Worm (Caenorhabditis elegans) whole organism, young adult: Measurements from ENCODE around the gene K10B3.1.
A peak's percentile ranks its signal among the peaks of the same experiment; 100 is the strongest.

ENCODE experiments used
- C06A6.2 ChIP-seq: fragments of 200-800 bp; sonication (Bioruptor generic); conservative IDR thresholded peaks from 2 replicates; pipeline ENCODE4 v1.3.6; 2022; ENCODE audit warnings: missing genetic modification characterization, missing compliant biosample characterization
- F22D6.2 ChIP-seq: sonication (generic microtip); optimal IDR thresholded peaks from 2 replicates; lab custom pipeline; 2016; ENCODE audit warnings: mild to moderate bottlenecking, missing genetic modification characterization, missing compliant biosample characterization
- F23B12.7 ChIP-seq: sonication (generic microtip); optimal IDR thresholded peaks from 2 replicates; lab custom pipeline; 2017; ENCODE audit warnings: missing genetic modification characterization, mild to moderate bottlenecking, missing compliant biosample characterization, antibody characterized with exemption, moderate library complexity; ENCODE audit not compliant: insufficient read depth
- F33H1.4 ChIP-seq: fragments of 200-800 bp; sonication (Bioruptor generic); IDR thresholded peaks from 2 replicates; pipeline ENCODE4 v1.3.6; 2022; ENCODE audit warnings: missing genetic modification reagents, missing genetic modification characterization, missing compliant biosample characterization
- F39B2.1 ChIP-seq: fragments of 200-800 bp; sonication (Bioruptor generic); IDR thresholded peaks from 2 replicates; pipeline ENCODE4 v1.3.6; 2022; ENCODE audit warnings: missing genetic modification reagents, missing genetic modification characterization, missing compliant biosample characterization
- F49E8.2 ChIP-seq: sonication (generic microtip); optimal IDR thresholded peaks from 3 replicates; lab custom pipeline; 2017; ENCODE audit warnings: missing genetic modification characterization, mild to moderate bottlenecking, missing compliant biosample characterization, antibody characterized with exemption, moderate library complexity; ENCODE audit not compliant: insufficient read depth
- F52B5.7 ChIP-seq: sonication (generic microtip); optimal IDR thresholded peaks from 2 replicates; lab custom pipeline; 2016; ENCODE audit warnings: mild to moderate bottlenecking, missing genetic modification characterization, missing compliant biosample characterization
- K12H6.12 ChIP-seq: fragments of 200-800 bp; sonication (Bioruptor generic); optimal IDR thresholded peaks from 2 replicates; lab custom pipeline; 2018; ENCODE audit warnings: mild to moderate bottlenecking, missing genetic modification characterization, missing compliant biosample characterization
- Y67H2A.10 ChIP-seq: fragments of 200-800 bp; sonication (Bioruptor generic); conservative IDR thresholded peaks from 2 replicates; pipeline ENCODE4 v1.3.6; 2022; ENCODE audit warnings: missing genetic modification reagents, missing genetic modification characterization, missing compliant biosample characterization
- akir-1 ChIP-seq: fragments of 200-800 bp; sonication (Bioruptor generic); optimal IDR thresholded peaks from 2 replicates; lab custom pipeline; 2018; ENCODE audit warnings: mild to moderate bottlenecking, missing genetic modification characterization, moderate library complexity, missing compliant biosample characterization
- cebp-1 ChIP-seq, 2 experiments: fragments of 200-800 bp in 1 of 2; sonication (Bioruptor generic) in 1 of 2; sonication (generic microtip) in 1 of 2; IDR thresholded peaks in 1 of 2; optimal IDR thresholded peaks in 1 of 2; 2 replicates each; pipeline versions ENCODE4 v1.3.6 to Lab custom; 2017 to 2022; ENCODE audit warnings: missing compliant biosample characterization in 2 of 2, missing genetic modification characterization in 2 of 2, mild to moderate bottlenecking in 1 of 2, missing genetic modification reagents in 1 of 2, moderate library complexity in 1 of 2
- cebp-2 ChIP-seq: fragments of 200-800 bp; sonication (Bioruptor generic); IDR thresholded peaks from 2 replicates; pipeline ENCODE4 v1.3.6; 2022; ENCODE audit warnings: missing genetic modification characterization, missing compliant biosample characterization
- ceh-27 ChIP-seq: fragments of 200-800 bp; sonication (Bioruptor generic); optimal IDR thresholded peaks from 2 replicates; lab custom pipeline; 2018; ENCODE audit warnings: mild to moderate bottlenecking, missing genetic modification characterization, moderate library complexity, missing compliant biosample characterization
- ceh-40 ChIP-seq: fragments of 200-800 bp; sonication (Bioruptor generic); IDR thresholded peaks from 2 replicates; pipeline ENCODE4 v1.3.6; 2022; ENCODE audit warnings: missing genetic modification characterization, missing compliant biosample characterization
- die-1 ChIP-seq: sonication (generic microtip); optimal IDR thresholded peaks from 2 replicates; lab custom pipeline; 2016; ENCODE audit warnings: missing genotype, mild to moderate bottlenecking, missing genetic modification characterization, missing compliant biosample characterization
- dox-1 ChIP-seq: fragments of 200-800 bp; sonication (Bioruptor generic); IDR thresholded peaks from 2 replicates; pipeline ENCODE4 v1.3.6; 2022; ENCODE audit warnings: missing genetic modification reagents, missing genetic modification characterization, missing compliant biosample characterization
- egl-18 ChIP-seq: fragments of 200-800 bp; sonication (Bioruptor generic); IDR thresholded peaks from 2 replicates; pipeline ENCODE4 v1.3.6; 2022; ENCODE audit warnings: missing genetic modification reagents, missing genetic modification characterization, missing compliant biosample characterization
- ekl-4 ChIP-seq: fragments of 200-800 bp; sonication (Bioruptor generic); IDR thresholded peaks from 2 replicates; pipeline ENCODE4 v1.3.6; 2022; ENCODE audit warnings: missing genetic modification reagents, missing genetic modification characterization, missing compliant biosample characterization
- gei-17 ChIP-seq: fragments of 200-800 bp; sonication (Bioruptor generic); optimal IDR thresholded peaks from 2 replicates; lab custom pipeline; 2018; ENCODE audit warnings: mild to moderate bottlenecking, missing genetic modification characterization, missing compliant biosample characterization
- hlh-26 ChIP-seq: fragments of 200-800 bp; sonication (Bioruptor generic); conservative IDR thresholded peaks from 2 replicates; pipeline ENCODE4 v1.3.6; 2022; ENCODE audit warnings: missing genetic modification reagents, missing genetic modification characterization, missing compliant biosample characterization
- hsf-1 ChIP-seq: fragments of 200-800 bp; sonication (Bioruptor generic); IDR thresholded peaks from 2 replicates; pipeline ENCODE4 v1.3.6; 2022; ENCODE audit warnings: missing genetic modification reagents, missing genetic modification characterization, missing compliant biosample characterization
- let-607 ChIP-seq, 2 experiments: fragments of 200-800 bp in 1 of 2; sonication (Bioruptor generic) in 1 of 2; sonication (generic microtip) in 1 of 2; optimal IDR thresholded peaks; 2 replicates each; lab custom pipeline; 2016 to 2018; ENCODE audit warnings: mild to moderate bottlenecking in 2 of 2, missing compliant biosample characterization in 2 of 2, missing genetic modification characterization in 2 of 2, moderate library complexity in 2 of 2, missing genotype in 1 of 2
- lsy-27 ChIP-seq: sonication (generic microtip); optimal IDR thresholded peaks from 2 replicates; lab custom pipeline; 2017; ENCODE audit warnings: missing genetic modification characterization, mild to moderate bottlenecking, missing compliant biosample characterization, antibody characterized with exemption, missing genotype, borderline replicate concordance; ENCODE audit not compliant: insufficient read depth
- madf-10 ChIP-seq: sonication (generic microtip); optimal IDR thresholded peaks from 2 replicates; lab custom pipeline; 2016; ENCODE audit warnings: mild to moderate bottlenecking, missing genetic modification characterization, missing compliant biosample characterization
- mel-28 ChIP-seq: sonication (generic microtip); optimal IDR thresholded peaks from 2 replicates; lab custom pipeline; 2016; ENCODE audit warnings: borderline replicate concordance, mild to moderate bottlenecking, missing genetic modification characterization, missing compliant biosample characterization
- mes-4 ChIP-seq: sonication (generic microtip); optimal IDR thresholded peaks from 2 replicates; lab custom pipeline; 2016; ENCODE audit warnings: missing genotype, missing genetic modification characterization, missing compliant biosample characterization
- mxl-1 ChIP-seq: sonication (generic microtip); optimal IDR thresholded peaks from 2 replicates; lab custom pipeline; 2016; ENCODE audit warnings: missing genetic modification characterization, missing compliant biosample characterization
- nfya-2 ChIP-seq: fragments of 200-800 bp; sonication (Bioruptor generic); IDR thresholded peaks from 2 replicates; pipeline ENCODE4 v1.3.6; 2022; ENCODE audit warnings: missing genetic modification reagents, missing genetic modification characterization, missing compliant biosample characterization
- nhr-179 ChIP-seq: sonication (generic microtip); optimal IDR thresholded peaks from 2 replicates; lab custom pipeline; 2016; ENCODE audit warnings: mild to moderate bottlenecking, missing genetic modification characterization, missing compliant biosample characterization
- nhr-80 ChIP-seq: sonication (generic microtip); optimal IDR thresholded peaks from 2 replicates; lab custom pipeline; 2016; ENCODE audit warnings: missing genetic modification characterization, missing compliant biosample characterization
- nhr-90 ChIP-seq: sonication (generic microtip); optimal IDR thresholded peaks from 2 replicates; lab custom pipeline; 2016; ENCODE audit warnings: missing genotype, mild to moderate bottlenecking, missing genetic modification characterization, missing compliant biosample characterization
- pbrm-1 ChIP-seq: fragments of 200-800 bp; sonication (Bioruptor generic); IDR thresholded peaks from 2 replicates; pipeline ENCODE4 v1.3.6; 2022; ENCODE audit warnings: missing genetic modification reagents, missing genetic modification characterization, missing compliant biosample characterization
- repo-1 ChIP-seq: sonication (generic microtip); optimal IDR thresholded peaks from 2 replicates; lab custom pipeline; 2017; ENCODE audit warnings: mild to moderate bottlenecking, missing genetic modification characterization, missing compliant biosample characterization
- snpc-4 ChIP-seq, 5 experiments: fragments of 150-350 bp in 1 of 5; sonication (generic microtip) in 4 of 5; optimal IDR thresholded peaks; 2 replicates each; lab custom pipeline; 2014 to 2018; ENCODE audit warnings: missing genetic modification characterization in 5 of 5, missing biosample characterization in 3 of 5, antibody characterized with exemption in 2 of 5, mild to moderate bottlenecking in 2 of 5, missing compliant biosample characterization in 2 of 5, missing genotype in 2 of 5, moderate library complexity in 2 of 5, missing genetic modification reagents in 1 of 5
- somi-1 ChIP-seq: fragments of 200-800 bp; sonication (Bioruptor generic); optimal IDR thresholded peaks from 2 replicates; lab custom pipeline; 2018; ENCODE audit warnings: mild to moderate bottlenecking, missing genetic modification characterization, missing compliant biosample characterization
- tlf-1 ChIP-seq: fragments of 200-800 bp; sonication (Bioruptor generic); optimal IDR thresholded peaks from 2 replicates; lab custom pipeline; 2018; ENCODE audit warnings: mild to moderate bottlenecking, missing genetic modification characterization, missing compliant biosample characterization
- zfh-2 ChIP-seq: fragments of 200-800 bp; sonication (Bioruptor generic); conservative IDR thresholded peaks from 2 replicates; pipeline ENCODE4 v1.3.6; 2022; ENCODE audit warnings: missing genetic modification reagents, missing genetic modification characterization, missing compliant biosample characterization
- zim-3 ChIP-seq: sonication (generic microtip); optimal IDR thresholded peaks from 2 replicates; lab custom pipeline; 2017; ENCODE audit warnings: mild to moderate bottlenecking, missing genetic modification characterization, moderate library complexity, missing compliant biosample characterization
- ztf-18 ChIP-seq: sonication (generic microtip); optimal IDR thresholded peaks from 2 replicates; lab custom pipeline; 2016; ENCODE audit warnings: missing genotype, mild to moderate bottlenecking, missing genetic modification characterization, missing compliant biosample characterization
- ztf-26 ChIP-seq: sonication (generic microtip); optimal IDR thresholded peaks from 2 replicates; lab custom pipeline; 2017; ENCODE audit warnings: missing genetic modification characterization, missing compliant biosample characterization
- ztf-3 ChIP-seq: fragments of 200-800 bp; sonication (Bioruptor generic); optimal IDR thresholded peaks from 2 replicates; lab custom pipeline; 2018; ENCODE audit warnings: mild to moderate bottlenecking, missing genetic modification characterization, missing compliant biosample characterization

Gene K10B3.1

DNA sequence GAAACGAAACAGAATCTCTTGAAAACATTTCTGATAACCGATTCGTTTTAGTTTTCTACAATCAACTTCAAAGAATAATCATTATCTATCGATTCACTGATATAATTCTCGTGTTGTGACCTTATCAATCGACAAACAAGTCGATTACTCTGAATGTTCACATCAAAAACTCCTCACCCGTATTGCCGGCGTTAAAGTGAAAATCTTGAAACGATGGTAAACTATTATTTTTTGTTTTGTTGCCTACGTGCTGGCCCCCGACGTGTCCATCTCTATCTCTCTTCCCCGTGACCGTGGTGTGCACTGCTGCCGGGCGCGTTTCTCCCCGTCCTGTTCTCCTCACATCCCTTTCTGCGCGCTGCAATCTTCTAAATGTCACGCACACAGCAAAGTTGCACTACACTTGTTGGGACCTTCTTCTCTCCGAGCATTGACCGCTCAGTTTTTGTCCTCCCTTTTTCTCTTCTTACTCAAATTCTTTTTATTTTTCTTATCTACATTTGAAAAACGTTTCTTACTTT, 45.3 kb upstream of the K10B3.1 start (continued):
- TF ChIP-seq dox-1 (GFP tag; lab: Robert Waterston, UW) (peak; percentile 45; the same call in 1 of the 2 replicates), F22D6.2 (tag; lab: Kevin White, UChicago) (no peak), snpc-4 (GFP tag; optimal IDR thresholded peaks at IDR 0.05; lab: Kevin White, UChicago) (no peak), snpc-4 (tag; optimal IDR thresholded peaks at IDR 0.05; lab: Kevin White, UChicago) (peak in 1 of 4 experiments; percentile 23), let-607 (tag; optimal IDR thresholded peaks at IDR 0.05; lab: Kevin White, UChicago) (peak in 1 of 2 experiments; percentile 2), C06A6.2 (GFP tag; lab: Robert Waterston, UW) (no peak), nhr-90 (no peak), cebp-1 (GFP tag; IDR thresholded peaks at IDR 0.05; lab: Robert Waterston, UW) (0 out of 2 replicates have a peak, but pooled peaks have one; percentile 12), cebp-1 (tag; optimal IDR thresholded peaks at IDR 0.05; lab: Kevin White, UChicago) (peak; percentile 52), die-1 (tag; lab: Kevin White, UChicago) (peak; percentile 32), mel-28 (tag; lab: Kevin White, UChicago) (no peak), zim-3 (tag; lab: Kevin White, UChicago) (no peak), ceh-40 (GFP tag; lab: Robert Waterston, UW) (no peak), F52B5.7 (tag; lab: Kevin White, UChicago) (no peak), ztf-3 (no peak), somi-1 (peak; percentile 21), pbrm-1 (GFP tag; lab: Robert Waterston, UW) (no peak), K12H6.12 (tag; lab: Kevin White, UChicago) (peak; percentile 11), ztf-26 (tag; lab: Kevin White, UChicago) (no peak), nhr-80 (tag; lab: Kevin White, UChicago) (peak; percentile 89), ztf-18 (tag; lab: Kevin White, UChicago) (peak; percentile 34)

DNA sequence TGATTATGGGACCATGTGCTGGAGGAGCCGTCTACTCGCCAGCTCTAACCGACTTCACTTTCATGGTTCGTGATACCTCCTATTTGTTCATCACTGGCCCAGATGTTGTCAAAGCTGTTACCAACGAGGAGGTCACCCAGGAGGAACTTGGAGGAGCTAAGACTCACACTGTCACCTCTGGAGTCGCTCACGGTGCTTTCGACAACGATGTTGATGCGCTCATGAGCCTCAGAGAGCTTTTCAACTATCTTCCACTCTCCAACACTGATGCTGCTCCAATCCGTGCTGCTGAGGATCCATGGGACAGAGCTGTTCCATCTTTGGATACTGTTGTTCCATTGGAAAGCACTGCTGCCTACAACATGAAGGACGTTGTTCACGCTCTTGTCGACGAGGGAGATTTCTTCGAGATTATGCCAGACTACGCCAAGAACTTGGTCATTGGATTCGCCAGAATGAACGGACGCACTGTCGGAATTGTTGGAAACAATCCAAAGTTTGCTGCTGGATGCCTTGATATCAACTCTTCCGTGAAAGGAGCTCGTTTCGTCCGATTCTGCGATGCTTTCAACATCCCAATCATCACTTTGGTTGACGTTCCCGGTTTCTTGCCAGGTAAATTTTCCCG, 44.1 kb upstream of the K10B3.1 start:
- TF ChIP-seq zfh-2 (GFP tag; lab: Robert Waterston, UW), result 0 out of 2 replicates have a peak, but pooled peaks have one; percentile 10
- no peak for TF ChIP-seq cebp-1 (GFP tag; IDR thresholded peaks at IDR 0.05; lab: Robert Waterston, UW)
- no peak for TF ChIP-seq cebp-1 (tag; optimal IDR thresholded peaks at IDR 0.05; lab: Kevin White, UChicago)
- TF ChIP-seq ekl-4, result 0 out of 2 replicates have a peak, but pooled peaks have one; percentile 12
- TF ChIP-seq, all 124 proteins: peak for 2

DNA sequence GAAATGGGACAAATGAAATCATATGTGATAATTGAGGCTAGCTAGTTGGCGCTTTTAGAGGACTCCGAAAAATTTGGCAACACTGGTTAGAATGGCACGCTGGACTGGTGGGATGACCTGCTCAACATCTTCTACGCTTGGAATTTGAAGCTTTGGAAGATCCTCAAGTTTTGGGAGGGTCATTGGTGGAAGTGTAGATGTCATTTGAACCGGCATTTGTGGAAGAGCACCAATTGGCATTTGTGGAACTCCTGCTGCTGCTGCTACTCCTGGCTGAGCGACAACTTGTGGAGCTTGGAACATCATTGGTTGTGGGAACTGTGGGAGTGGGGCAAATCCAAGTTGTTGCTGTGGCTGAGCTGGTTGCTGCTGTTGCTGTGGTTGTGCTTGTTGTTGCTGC, 42.8 kb upstream of the K10B3.1 start:
- TF ChIP-seq Y67H2A.10 (GFP tag; lab: Robert Waterston, UW) (no peak), ekl-4 (no peak), snpc-4 (GFP tag; optimal IDR thresholded peaks at IDR 0.05; lab: Kevin White, UChicago) (no peak), snpc-4 (tag; optimal IDR thresholded peaks at IDR 0.05; lab: Kevin White, UChicago) (no peak), egl-18 (no peak), ceh-27 (no peak), nhr-179 (tag; lab: Kevin White, UChicago) (no peak), cebp-2 (no peak), repo-1 (tag; lab: Kevin White, UChicago) (peak; percentile 51), madf-10 (tag; lab: Kevin White, UChicago) (no peak), die-1 (tag; lab: Kevin White, UChicago) (no peak), F23B12.7 (no peak), lsy-27 (tag; lab: Kevin White, UChicago) (no peak), K12H6.12 (tag; lab: Kevin White, UChicago) (no peak), hlh-26 (GFP tag; lab: Robert Waterston, UW) (no peak), mxl-1 (tag; lab: Kevin White, UChicago) (no peak), hsf-1 (no peak), cebp-1 (GFP tag; IDR thresholded peaks at IDR 0.05; lab: Robert Waterston, UW) (no peak), cebp-1 (tag; optimal IDR thresholded peaks at IDR 0.05; lab: Kevin White, UChicago) (peak; percentile 32), F33H1.4 (no peak), gei-17 (GFP tag; lab: Kevin White, UChicago) (no peak), akir-1 (no peak), F49E8.2 (tag; lab: Kevin White, UChicago) (no peak), ztf-18 (tag; lab: Kevin White, UChicago) (no peak), nfya-2 (GFP tag; lab: Robert Waterston, UW) (no peak), F39B2.1 (GFP tag; lab: Robert Waterston, UW) (no peak), mes-4 (no peak), F22D6.2 (tag; lab: Kevin White, UChicago) (no peak), tlf-1 (GFP tag; lab: Kevin White, UChicago) (no peak)
